Worm (Caenorhabditis elegans) whole organism, young adult: ENCODE results near the gene tram-1.
A peak's percentile ranks its signal among the peaks of the same experiment; 100 is the strongest.

Source experiments
- C06A6.2 ChIP-seq: fragments of 200-800 bp; sonication (Bioruptor generic); conservative IDR thresholded peaks from 2 replicates; pipeline ENCODE4 v1.3.6; 2022; ENCODE audit warnings: missing genetic modification characterization, missing compliant biosample characterization
- D2030.7 ChIP-seq: fragments of 200-800 bp; sonication (Bioruptor generic); IDR thresholded peaks from 2 replicates; pipeline ENCODE4 v1.3.6; 2022; ENCODE audit warnings: missing genetic modification reagents, missing genetic modification characterization, missing compliant biosample characterization
- F55B11.4 ChIP-seq: sonication (generic microtip); optimal IDR thresholded peaks from 2 replicates; lab custom pipeline; 2016; ENCODE audit warnings: missing compliant biosample characterization, missing genetic modification characterization, borderline replicate concordance; ENCODE audit not compliant: insufficient read depth
- F57C9.4 ChIP-seq: sonication (generic microtip); optimal IDR thresholded peaks from 2 replicates; lab custom pipeline; 2017; ENCODE audit warnings: mild to moderate bottlenecking, missing genetic modification characterization, missing compliant biosample characterization
- T26A5.8 ChIP-seq: sonication (generic microtip); optimal IDR thresholded peaks from 2 replicates; lab custom pipeline; 2016; ENCODE audit warnings: missing genetic modification characterization, missing compliant biosample characterization
- ZK185.1 ChIP-seq: sonication (generic microtip); optimal IDR thresholded peaks from 2 replicates; lab custom pipeline; 2016; ENCODE audit warnings: mild to moderate bottlenecking, missing genetic modification characterization, missing compliant biosample characterization; ENCODE audit not compliant: poor library complexity, severe bottlenecking
- ama-1 ChIP-seq, 3 experiments: fragments of 150-350 bp in 1 of 3; sonication (generic microtip) in 2 of 3; optimal IDR thresholded peaks; 2 replicates each; lab custom pipeline; 2014 to 2018; ENCODE audit warnings: missing biosample characterization in 2 of 3, missing genetic modification characterization in 2 of 3, missing genetic modification reagents in 2 of 3
- aptf-3 ChIP-seq: fragments of 200-800 bp; sonication (Bioruptor generic); IDR thresholded peaks from 2 replicates; pipeline ENCODE4 v1.3.6; 2022; ENCODE audit warnings: missing genetic modification characterization, missing compliant biosample characterization
- attf-3 ChIP-seq: fragments of 200-800 bp; sonication (Bioruptor generic); conservative IDR thresholded peaks from 2 replicates; pipeline ENCODE4 v1.3.6; 2022; ENCODE audit warnings: missing genetic modification reagents, missing genetic modification characterization, missing compliant biosample characterization
- ceh-27 ChIP-seq: fragments of 200-800 bp; sonication (Bioruptor generic); optimal IDR thresholded peaks from 2 replicates; lab custom pipeline; 2018; ENCODE audit warnings: mild to moderate bottlenecking, missing genetic modification characterization, moderate library complexity, missing compliant biosample characterization
- ceh-40 ChIP-seq: fragments of 200-800 bp; sonication (Bioruptor generic); IDR thresholded peaks from 2 replicates; pipeline ENCODE4 v1.3.6; 2022; ENCODE audit warnings: missing genetic modification characterization, missing compliant biosample characterization
- ceh-58 ChIP-seq: fragments of 200-800 bp; sonication (Bioruptor generic); IDR thresholded peaks from 2 replicates; pipeline ENCODE4 v1.3.6; 2022; ENCODE audit warnings: missing genetic modification characterization, missing compliant biosample characterization
- ceh-79 ChIP-seq: sonication (generic microtip); optimal IDR thresholded peaks from 2 replicates; lab custom pipeline; 2017; ENCODE audit warnings: mild to moderate bottlenecking, missing genetic modification characterization, missing compliant biosample characterization
- die-1 ChIP-seq: sonication (generic microtip); optimal IDR thresholded peaks from 2 replicates; lab custom pipeline; 2016; ENCODE audit warnings: missing genotype, mild to moderate bottlenecking, missing genetic modification characterization, missing compliant biosample characterization
- dox-1 ChIP-seq: fragments of 200-800 bp; sonication (Bioruptor generic); IDR thresholded peaks from 2 replicates; pipeline ENCODE4 v1.3.6; 2022; ENCODE audit warnings: missing genetic modification reagents, missing genetic modification characterization, missing compliant biosample characterization
- dpff-1 ChIP-seq: sonication (generic microtip); optimal IDR thresholded peaks from 2 replicates; lab custom pipeline; 2017; ENCODE audit warnings: mild to moderate bottlenecking, missing genetic modification characterization, missing compliant biosample characterization
- dpl-1 ChIP-seq: fragments of 150-350 bp; optimal IDR thresholded peaks from 2 replicates; lab custom pipeline; 2014; ENCODE audit warnings: missing biosample characterization, missing genetic modification reagents, missing genetic modification characterization
- efl-1 ChIP-seq: fragments of 150-350 bp; optimal IDR thresholded peaks from 2 replicates; lab custom pipeline; 2014; ENCODE audit warnings: missing biosample characterization, missing genetic modification reagents, missing genetic modification characterization
- egl-18 ChIP-seq: fragments of 200-800 bp; sonication (Bioruptor generic); IDR thresholded peaks from 2 replicates; pipeline ENCODE4 v1.3.6; 2022; ENCODE audit warnings: missing genetic modification reagents, missing genetic modification characterization, missing compliant biosample characterization
- fkh-3 ChIP-seq: sonication (generic microtip); optimal IDR thresholded peaks from 2 replicates; lab custom pipeline; 2016; ENCODE audit warnings: mild to moderate bottlenecking, missing genetic modification characterization, missing compliant biosample characterization
- gei-17 ChIP-seq: fragments of 200-800 bp; sonication (Bioruptor generic); optimal IDR thresholded peaks from 2 replicates; lab custom pipeline; 2018; ENCODE audit warnings: mild to moderate bottlenecking, missing genetic modification characterization, missing compliant biosample characterization
- hlh-26 ChIP-seq: fragments of 200-800 bp; sonication (Bioruptor generic); conservative IDR thresholded peaks from 2 replicates; pipeline ENCODE4 v1.3.6; 2022; ENCODE audit warnings: missing genetic modification reagents, missing genetic modification characterization, missing compliant biosample characterization
- lag-1 ChIP-seq: fragments of 200-800 bp; sonication (Bioruptor generic); IDR thresholded peaks from 2 replicates; pipeline ENCODE4 v1.3.6; 2022; ENCODE audit warnings: missing genetic modification reagents, missing genetic modification characterization, missing compliant biosample characterization
- lin-26 ChIP-seq: fragments of 200-800 bp; sonication (Bioruptor generic); IDR thresholded peaks from 2 replicates; pipeline ENCODE4 v1.3.6; 2022; ENCODE audit warnings: missing genetic modification reagents, missing genetic modification characterization, missing compliant biosample characterization
- lin-35 ChIP-seq, 3 experiments: fragments of 150-350 bp in 2 of 3; sonication (generic microtip) in 1 of 3; optimal IDR thresholded peaks; 2 replicates each; lab custom pipeline; 2014 to 2018; ENCODE audit warnings: missing biosample characterization in 3 of 3, missing genetic modification characterization in 3 of 3, missing genetic modification reagents in 3 of 3
- lin-54 ChIP-seq: fragments of 200-800 bp; sonication (Bioruptor generic); optimal IDR thresholded peaks from 2 replicates; lab custom pipeline; 2018; ENCODE audit warnings: mild to moderate bottlenecking, missing genetic modification characterization, missing compliant biosample characterization
- madf-10 ChIP-seq: sonication (generic microtip); optimal IDR thresholded peaks from 2 replicates; lab custom pipeline; 2016; ENCODE audit warnings: mild to moderate bottlenecking, missing genetic modification characterization, missing compliant biosample characterization
- madf-6 ChIP-seq: fragments of 200-800 bp; sonication (Bioruptor generic); IDR thresholded peaks from 2 replicates; pipeline ENCODE4 v1.3.6; 2022; ENCODE audit warnings: missing genetic modification reagents, missing genetic modification characterization, missing compliant biosample characterization
- madf-8 ChIP-seq: fragments of 200-800 bp; sonication (Bioruptor generic); conservative IDR thresholded peaks from 2 replicates; pipeline ENCODE4 v1.3.6; 2022; ENCODE audit warnings: missing genetic modification reagents, missing genetic modification characterization, missing compliant biosample characterization
- mcd-1 ChIP-seq: fragments of 200-800 bp; sonication (Bioruptor generic); IDR thresholded peaks from 2 replicates; pipeline ENCODE4 v1.3.6; 2022; ENCODE audit warnings: missing genetic modification reagents, missing genetic modification characterization, missing compliant biosample characterization
- mel-28 ChIP-seq: sonication (generic microtip); optimal IDR thresholded peaks from 2 replicates; lab custom pipeline; 2016; ENCODE audit warnings: borderline replicate concordance, mild to moderate bottlenecking, missing genetic modification characterization, missing compliant biosample characterization
- nfyb-1 ChIP-seq: fragments of 200-800 bp; sonication (Bioruptor generic); IDR thresholded peaks from 2 replicates; pipeline ENCODE4 v1.3.6; 2022; ENCODE audit warnings: missing genetic modification reagents, missing genetic modification characterization, missing compliant biosample characterization
- nhr-120 ChIP-seq: fragments of 200-800 bp; sonication (Bioruptor generic); IDR thresholded peaks from 2 replicates; pipeline ENCODE4 v1.3.6; 2022; ENCODE audit warnings: missing genetic modification characterization, missing compliant biosample characterization
- nhr-80 ChIP-seq: sonication (generic microtip); optimal IDR thresholded peaks from 2 replicates; lab custom pipeline; 2016; ENCODE audit warnings: missing genetic modification characterization, missing compliant biosample characterization
- pbrm-1 ChIP-seq: fragments of 200-800 bp; sonication (Bioruptor generic); IDR thresholded peaks from 2 replicates; pipeline ENCODE4 v1.3.6; 2022; ENCODE audit warnings: missing genetic modification reagents, missing genetic modification characterization, missing compliant biosample characterization
- pha-4 ChIP-seq: fragments of 150-350 bp; sonication (generic microtip); optimal IDR thresholded peaks from 2 replicates; lab custom pipeline; 2014; ENCODE audit warnings: missing biosample characterization, missing genetic modification reagents, missing genetic modification characterization
- sdz-38 ChIP-seq: sonication (generic microtip); optimal IDR thresholded peaks from 2 replicates; lab custom pipeline; 2016; ENCODE audit warnings: missing genotype, missing genetic modification characterization, missing compliant biosample characterization
- snpc-1.3 ChIP-seq: sonication (generic microtip); optimal IDR thresholded peaks from 2 replicates; lab custom pipeline; 2017; ENCODE audit warnings: missing genetic modification characterization, mild to moderate bottlenecking, missing compliant biosample characterization, antibody characterized with exemption, moderate library complexity, missing genotype, missing genetic modification reagents; ENCODE audit not compliant: insufficient read depth
- snpc-3.4 ChIP-seq: sonication (generic microtip); optimal IDR thresholded peaks from 2 replicates; lab custom pipeline; 2017; ENCODE audit warnings: missing genetic modification characterization, mild to moderate bottlenecking, missing compliant biosample characterization, antibody characterized with exemption, moderate library complexity, missing genotype, missing genetic modification reagents
- somi-1 ChIP-seq: fragments of 200-800 bp; sonication (Bioruptor generic); optimal IDR thresholded peaks from 2 replicates; lab custom pipeline; 2018; ENCODE audit warnings: mild to moderate bottlenecking, missing genetic modification characterization, missing compliant biosample characterization
- sptf-2 ChIP-seq: fragments of 200-800 bp; sonication (Bioruptor generic); optimal IDR thresholded peaks from 2 replicates; lab custom pipeline; 2018; ENCODE audit warnings: mild to moderate bottlenecking, missing genetic modification characterization, missing compliant biosample characterization
- tbx-9 ChIP-seq: sonication (generic microtip); optimal IDR thresholded peaks from 2 replicates; lab custom pipeline; 2016; ENCODE audit warnings: borderline replicate concordance, missing genetic modification characterization, inconsistent platforms, missing compliant biosample characterization
- unc-130 ChIP-seq: sonication (generic microtip); optimal IDR thresholded peaks from 2 replicates; lab custom pipeline; 2016; ENCODE audit warnings: missing genetic modification reagents, missing genetic modification characterization, missing compliant biosample characterization
- xnd-1 ChIP-seq: sonication (generic microtip); optimal IDR thresholded peaks from 2 replicates; lab custom pipeline; 2016; ENCODE audit warnings: missing genotype, missing genetic modification reagents, missing genetic modification characterization, missing compliant biosample characterization
- zim-3 ChIP-seq: sonication (generic microtip); optimal IDR thresholded peaks from 2 replicates; lab custom pipeline; 2017; ENCODE audit warnings: mild to moderate bottlenecking, missing genetic modification characterization, moderate library complexity, missing compliant biosample characterization
- ztf-25 ChIP-seq: fragments of 200-800 bp; sonication (Bioruptor generic); IDR thresholded peaks from 2 replicates; pipeline ENCODE4 v1.3.6; 2022; ENCODE audit warnings: missing genetic modification reagents, missing genetic modification characterization, missing compliant biosample characterization
- ztf-28 ChIP-seq: fragments of 200-800 bp; sonication (Bioruptor generic); IDR thresholded peaks from 2 replicates; pipeline ENCODE4 v1.3.6; 2022; ENCODE audit warnings: missing genetic modification reagents, missing genetic modification characterization, missing compliant biosample characterization

tram-1 gene

DNA sequence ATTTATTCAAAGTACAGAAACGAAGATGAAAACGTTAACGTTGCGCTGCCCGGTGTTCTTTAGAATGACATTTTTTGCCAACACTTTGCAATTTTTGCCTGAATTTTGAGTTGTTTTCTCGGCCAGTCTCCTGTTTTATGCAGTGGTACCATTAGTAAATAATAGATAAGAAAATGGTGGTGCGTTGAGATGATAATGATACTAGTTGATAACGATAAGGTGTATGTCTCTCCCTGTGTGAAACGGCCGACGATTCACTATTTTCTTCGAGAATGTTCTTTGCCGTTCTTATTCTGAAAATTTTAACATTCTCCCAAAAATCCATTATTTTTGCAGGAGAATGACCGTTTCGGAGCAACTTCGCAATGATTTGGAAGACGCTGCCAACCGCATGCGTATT lies 22.2 kb upstream of the tram-1 start, which contains the start of gene tkt-1 (continued):
- no peak for TF ChIP-seq gei-17
- no peak for TF ChIP-seq ceh-27 (GFP tag; lab: Kevin White, UChicago)
- TF ChIP-seq nhr-120: no peak
- peak; percentile 74 for TF ChIP-seq nhr-80 (tag; lab: Kevin White, UChicago)
- TF ChIP-seq T26A5.8 (tag; lab: Kevin White, UChicago): no peak
- no peak for TF ChIP-seq attf-3
- TF ChIP-seq snpc-3.4: no peak
- no peak for TF ChIP-seq snpc-1.3 (tag; lab: Kevin White, UChicago)
- no peak for TF ChIP-seq ceh-40 (GFP tag; lab: Robert Waterston, UW)
- TF ChIP-seq mel-28 (tag; lab: Kevin White, UChicago): no peak
- no peak for TF ChIP-seq hlh-26 (GFP tag; lab: Robert Waterston, UW)
- TF ChIP-seq ztf-28 (GFP tag; lab: Robert Waterston, UW): no peak

ce11 chrIV:10242458-10243123 lies 21.5 kb upstream of the tram-1 start:
- no peak for TF ChIP-seq nfyb-1 (GFP tag; lab: Robert Waterston, UW)
- no peak for TF ChIP-seq madf-10 (tag; lab: Kevin White, UChicago)
- TF ChIP-seq nhr-80 (tag; lab: Kevin White, UChicago): no peak
- TF ChIP-seq C06A6.2 (GFP tag; lab: Robert Waterston, UW): no peak
- TF ChIP-seq madf-8 (GFP tag; lab: Robert Waterston, UW): peak; percentile 82
- peak; percentile 48 for TF ChIP-seq lin-54
- TF ChIP-seq ceh-58 (GFP tag; lab: Robert Waterston, UW): no peak
- TF ChIP-seq egl-18: no peak
- peak; percentile 44 for TF ChIP-seq D2030.7 (GFP tag; lab: Robert Waterston, UW)
- TF ChIP-seq pbrm-1: peak; percentile 20; the same call in 1 of the 2 replicates
- no peak for TF ChIP-seq somi-1 (GFP tag; lab: Kevin White, UChicago)
- TF ChIP-seq aptf-3 (GFP tag; lab: Robert Waterston, UW): no peak
- TF ChIP-seq die-1: no peak
- no peak for TF ChIP-seq dpff-1 (tag; lab: Kevin White, UChicago)
- TF ChIP-seq tbx-9 (tag; lab: Kevin White, UChicago): no peak
- peak; percentile 91 for TF ChIP-seq madf-6 (GFP tag; lab: Robert Waterston, UW)
- peak; percentile 56 for TF ChIP-seq dpl-1
- TF ChIP-seq xnd-1 (tag; lab: Kevin White, UChicago): peak; percentile 64
- no peak for TF ChIP-seq ceh-79 (tag; lab: Kevin White, UChicago)
- TF ChIP-seq pha-4 (tag; lab: Kevin White, UChicago): no peak
- no peak for TF ChIP-seq mcd-1
- peak in 1 of 3 experiments; percentile 59 for TF ChIP-seq lin-35 (GFP tag; optimal IDR thresholded peaks at IDR 0.05; lab: Kevin White, UChicago)
- TF ChIP-seq ZK185.1: peak; percentile 24
- no peak for TF ChIP-seq sdz-38 (tag; lab: Kevin White, UChicago)
- TF ChIP-seq unc-130 (GFP tag; lab: Kevin White, UChicago): peak; percentile 1
- no peak for TF ChIP-seq ztf-25 (GFP tag; lab: Robert Waterston, UW)
- peak; percentile 81 for TF ChIP-seq efl-1
- no peak for TF ChIP-seq zim-3
- TF ChIP-seq lag-1 (GFP tag; lab: Robert Waterston, UW): no peak
- no peak for TF ChIP-seq F57C9.4 (tag; lab: Kevin White, UChicago)
- TF ChIP-seq ama-1 (optimal IDR thresholded peaks at IDR 0.05; lab: Kevin White, UChicago): no peak
- TF ChIP-seq ama-1 (GFP tag; optimal IDR thresholded peaks at IDR 0.05; lab: Kevin White, UChicago): no peak
- TF ChIP-seq sptf-2 (GFP tag; lab: Kevin White, UChicago): no peak
- peak; percentile 62; the same call in 1 of the 2 replicates for TF ChIP-seq dox-1 (GFP tag; lab: Robert Waterston, UW)
- no peak for TF ChIP-seq lin-26 (GFP tag; lab: Robert Waterston, UW)
- no peak for TF ChIP-seq F55B11.4 (tag; lab: Kevin White, UChicago)
- TF ChIP-seq fkh-3 (tag; lab: Kevin White, UChicago): no peak
